Fruit fly (Drosophila melanogaster) whole organism, embryonic: ENCODE measurements around the gene Hexo1.
A peak's percentile ranks its signal among the peaks of the same experiment; 100 is the strongest.

Experiments
- Aef1 ChIP-seq: fragments of 200-800 bp; sonication (Bioruptor generic); IDR thresholded peaks from 3 replicates; pipeline ENCODE4 v1.3.6; 2022; ENCODE audit warnings: missing biosample characterization, missing genetic modification characterization
- Atf6 ChIP-seq: fragments of 200-800 bp; sonication (Bioruptor generic); IDR thresholded peaks from 2 replicates; pipeline ENCODE4 v1.3.6; 2022; ENCODE audit warnings: missing biosample characterization, missing genetic modification characterization
- CG10543 ChIP-seq: fragments of 200-800 bp; sonication (Bioruptor generic); optimal IDR thresholded peaks from 3 replicates; lab custom pipeline; 2017; ENCODE audit warnings: missing biosample characterization, mild to moderate bottlenecking, missing genetic modification characterization, moderate library complexity
- CG10654 ChIP-seq: fragments of 200-800 bp; sonication (Bioruptor generic); optimal IDR thresholded peaks from 2 replicates; lab custom pipeline; 2016; ENCODE audit warnings: missing biosample characterization, missing genetic modification characterization
- CG10979 ChIP-seq: fragments of 200-800 bp; sonication (Bioruptor generic); optimal IDR thresholded peaks from 2 replicates; lab custom pipeline; 2018; ENCODE audit warnings: missing biosample characterization, mild to moderate bottlenecking, missing genetic modification characterization, moderate library complexity
- CG12219 ChIP-seq: fragments of 200-800 bp; sonication (Bioruptor generic); optimal IDR thresholded peaks from 3 replicates; lab custom pipeline; 2018; ENCODE audit warnings: missing biosample characterization, mild to moderate bottlenecking, missing genetic modification characterization
- CG1233 ChIP-seq: fragments of 200-800 bp; sonication (Bioruptor generic); optimal IDR thresholded peaks from 4 replicates; lab custom pipeline; 2018; ENCODE audit warnings: missing biosample characterization, mild to moderate bottlenecking, missing genetic modification characterization
- CG12391 ChIP-seq: fragments of 200-800 bp; sonication (Bioruptor generic); optimal IDR thresholded peaks from 3 replicates; lab custom pipeline; 2018; ENCODE audit warnings: missing biosample characterization, mild to moderate bottlenecking, missing genetic modification characterization, moderate library complexity
- CG14667 ChIP-seq: fragments of 200-800 bp; sonication (Bioruptor generic); IDR thresholded peaks from 2 replicates; pipeline ENCODE4 v1.3.6; 2022; ENCODE audit warnings: missing biosample characterization, missing genetic modification characterization
- CG15601 ChIP-seq: fragments of 200-800 bp; sonication (Bioruptor generic); optimal IDR thresholded peaks from 3 replicates; lab custom pipeline; 2019; ENCODE audit warnings: missing biosample characterization, mild to moderate bottlenecking, missing genetic modification characterization, moderate library complexity
- CG17359 ChIP-seq: fragments of 200-800 bp; sonication (Bioruptor generic); optimal IDR thresholded peaks from 3 replicates; lab custom pipeline; 2018; ENCODE audit warnings: missing biosample characterization, mild to moderate bottlenecking, missing genetic modification characterization, moderate library complexity
- CG17361 ChIP-seq: fragments of 200-800 bp; sonication (Bioruptor generic); IDR thresholded peaks from 3 replicates; pipeline ENCODE4 v1.3.6; 2022; ENCODE audit warnings: missing biosample characterization, missing genetic modification characterization
- CG18764 ChIP-seq: fragments of 200-800 bp; sonication (Bioruptor generic); optimal IDR thresholded peaks from 3 replicates; lab custom pipeline; 2016; ENCODE audit warnings: missing biosample characterization, missing genetic modification characterization
- CG2116 ChIP-seq: fragments of 200-800 bp; sonication (Bioruptor generic); optimal IDR thresholded peaks from 3 replicates; lab custom pipeline; 2018; ENCODE audit warnings: missing biosample characterization, mild to moderate bottlenecking, missing genetic modification characterization
- CG2875 ChIP-seq: fragments of 200-800 bp; sonication (Bioruptor generic); optimal IDR thresholded peaks from 2 replicates; lab custom pipeline; 2017; ENCODE audit warnings: missing biosample characterization, mild to moderate bottlenecking, missing genetic modification characterization, missing genetic modification reagents
- CG30431 ChIP-seq: fragments of 200-800 bp; sonication (Bioruptor generic); optimal IDR thresholded peaks from 2 replicates; lab custom pipeline; 2017; ENCODE audit warnings: missing biosample characterization, missing genetic modification characterization
- CG32767 ChIP-seq: fragments of 200-800 bp; sonication (Bioruptor generic); IDR thresholded peaks from 2 replicates; pipeline ENCODE4 v1.3.6; 2022; ENCODE audit warnings: missing biosample characterization, missing genetic modification characterization
- CG3847 ChIP-seq: fragments of 200-800 bp; sonication (Bioruptor generic); IDR thresholded peaks from 2 replicates; pipeline ENCODE4 v1.3.6; 2022; ENCODE audit warnings: missing biosample characterization, missing genetic modification characterization
- CG4617 ChIP-seq: fragments of 200-800 bp; sonication (Bioruptor generic); optimal IDR thresholded peaks from 3 replicates; lab custom pipeline; 2016; ENCODE audit warnings: missing biosample characterization, missing genetic modification characterization, borderline replicate concordance
- CG6654 ChIP-seq: fragments of 200-800 bp; sonication (Bioruptor generic); optimal IDR thresholded peaks from 2 replicates; lab custom pipeline; 2017; ENCODE audit warnings: missing biosample characterization, mild to moderate bottlenecking, missing genetic modification characterization
- CG8281 ChIP-seq: fragments of 200-800 bp; sonication (Bioruptor generic); optimal IDR thresholded peaks from 2 replicates; lab custom pipeline; 2018; ENCODE audit warnings: missing biosample characterization, mild to moderate bottlenecking, missing genetic modification characterization, moderate library complexity
- CG9727 ChIP-seq: fragments of 200-800 bp; sonication (Bioruptor generic); optimal IDR thresholded peaks from 3 replicates; lab custom pipeline; 2017; ENCODE audit warnings: missing biosample characterization, mild to moderate bottlenecking, missing genetic modification characterization
- CG9797 ChIP-seq: fragments of 200-800 bp; sonication (Bioruptor generic); optimal IDR thresholded peaks from 3 replicates; lab custom pipeline; 2018; ENCODE audit warnings: missing biosample characterization, mild to moderate bottlenecking, missing genetic modification characterization
- CG9817 ChIP-seq: fragments of 200-800 bp; sonication (Bioruptor generic); optimal IDR thresholded peaks from 2 replicates; lab custom pipeline; 2018; ENCODE audit warnings: missing biosample characterization, mild to moderate bottlenecking, missing genetic modification characterization, moderate library complexity
- Chrac-16 ChIP-seq: fragments of 200-800 bp; sonication (Bioruptor generic); optimal IDR thresholded peaks from 3 replicates; lab custom pipeline; 2016; ENCODE audit warnings: missing biosample characterization, missing genetic modification characterization
- Eip74EF ChIP-seq, 2 experiments: fragments of 200-800 bp in 1 of 2; fragments of >200 bp in 1 of 2; sonication (Bioruptor generic) in 1 of 2; optimal IDR thresholded peaks; 2 replicates each; lab custom pipeline; 2017 to 2019; ENCODE audit warnings: missing biosample characterization in 2 of 2, missing genetic modification characterization in 2 of 2, mild to moderate bottlenecking in 1 of 2, moderate library complexity in 1 of 2
- Ets97D ChIP-seq: fragments of 200-800 bp; sonication (Bioruptor generic); optimal IDR thresholded peaks from 3 replicates; lab custom pipeline; 2016; ENCODE audit warnings: missing biosample characterization, missing genetic modification characterization
- GATAe ChIP-seq: fragments of 200-800 bp; sonication (Bioruptor generic); conservative IDR thresholded peaks from 2 replicates; pipeline ENCODE4 v1.3.6; 2022; ENCODE audit warnings: missing biosample characterization, missing genetic modification characterization
- Hmx ChIP-seq: fragments of 200-800 bp; sonication (Bioruptor generic); optimal IDR thresholded peaks from 2 replicates; lab custom pipeline; 2016; ENCODE audit warnings: missing biosample characterization, missing genetic modification characterization
- Myb ChIP-seq: fragments of 200-800 bp; sonication (Bioruptor generic); optimal IDR thresholded peaks from 2 replicates; lab custom pipeline; 2016; ENCODE audit warnings: missing biosample characterization, missing genetic modification characterization
- Sin3A ChIP-seq: fragments of >200 bp; optimal IDR thresholded peaks from 2 replicates; lab custom pipeline; 2018
- Sox100B ChIP-seq: fragments of 200-800 bp; sonication (Bioruptor generic); optimal IDR thresholded peaks from 3 replicates; lab custom pipeline; 2018; ENCODE audit warnings: missing biosample characterization, mild to moderate bottlenecking, missing genetic modification characterization
- Sry-β ChIP-seq: fragments of 200-800 bp; sonication (Bioruptor generic); optimal IDR thresholded peaks from 2 replicates; lab custom pipeline; 2018; ENCODE audit warnings: missing biosample characterization, mild to moderate bottlenecking, missing genetic modification characterization, moderate library complexity
- Usf ChIP-seq: fragments of 200-800 bp; sonication (Bioruptor generic); optimal IDR thresholded peaks from 2 replicates; lab custom pipeline; 2017; ENCODE audit warnings: missing genotype, missing biosample characterization, missing genetic modification characterization
- ase ChIP-seq: fragments of 200-800 bp; sonication (Bioruptor generic); IDR thresholded peaks from 3 replicates; pipeline ENCODE4 v1.3.6; 2022; ENCODE audit warnings: missing biosample characterization, missing genetic modification characterization
- bsh ChIP-seq, 2 experiments: fragments of 200-800 bp; sonication (Bioruptor generic); optimal IDR thresholded peaks; 2 replicates each; lab custom pipeline; 2017 to 2018; ENCODE audit warnings: mild to moderate bottlenecking in 2 of 2, missing biosample characterization in 2 of 2, missing genetic modification characterization in 2 of 2, moderate library complexity in 1 of 2
- da ChIP-seq: fragments of 200-800 bp; sonication (Bioruptor generic); optimal IDR thresholded peaks from 2 replicates; lab custom pipeline; 2016; ENCODE audit warnings: missing biosample characterization, missing genetic modification characterization
- dmrt99B ChIP-seq: fragments of 200-800 bp; sonication (Bioruptor generic); optimal IDR thresholded peaks from 2 replicates; lab custom pipeline; 2018; ENCODE audit warnings: missing biosample characterization, mild to moderate bottlenecking, missing genetic modification characterization, moderate library complexity
- gfzf ChIP-seq: fragments of 200-800 bp; sonication (Bioruptor generic); optimal IDR thresholded peaks from 2 replicates; lab custom pipeline; 2016; ENCODE audit warnings: missing biosample characterization, mild to moderate bottlenecking, missing genetic modification characterization, moderate library complexity
- hkb ChIP-seq, 2 experiments: fragments of 200-800 bp in 1 of 2; fragments of >200 bp in 1 of 2; sonication (Bioruptor generic) in 1 of 2; IDR thresholded peaks in 1 of 2; optimal IDR thresholded peaks in 1 of 2; 2 replicates each; pipeline versions ENCODE4 v1.3.6 to Lab custom; 2017 to 2022; ENCODE audit warnings: missing biosample characterization in 1 of 2, missing genetic modification characterization in 1 of 2
- insv ChIP-seq, 2 experiments: fragments of 200-800 bp; sonication (Bioruptor generic); optimal IDR thresholded peaks; 3 replicates each; lab custom pipeline; 2016 to 2018; ENCODE audit warnings: missing biosample characterization in 2 of 2, missing genetic modification characterization in 2 of 2
- pb ChIP-seq: fragments of 200-800 bp; sonication (Bioruptor generic); optimal IDR thresholded peaks from 3 replicates; lab custom pipeline; 2016; ENCODE audit warnings: missing biosample characterization, missing genetic modification characterization
- pnt ChIP-seq: fragments of 200-800 bp; sonication (Bioruptor generic); optimal IDR thresholded peaks from 3 replicates; lab custom pipeline; 2016; ENCODE audit warnings: missing biosample characterization, missing genetic modification characterization
- pzg ChIP-seq: fragments of 200-800 bp; sonication (Bioruptor generic); optimal IDR thresholded peaks from 3 replicates; lab custom pipeline; 2018; ENCODE audit warnings: missing biosample characterization, mild to moderate bottlenecking, missing genetic modification characterization, moderate library complexity
- sens ChIP-seq: fragments of 200-800 bp; sonication (Bioruptor generic); peaks from one replicate; lab custom pipeline; 2016; ENCODE audit warnings: missing biosample characterization, missing genetic modification characterization
- ttk ChIP-seq: fragments of 200-800 bp; sonication (Bioruptor generic); IDR thresholded peaks from 2 replicates; pipeline ENCODE4 v2.1.2; 2022; ENCODE audit warnings: missing biosample characterization, missing genetic modification characterization
- unc-4 ChIP-seq: fragments of 200-800 bp; sonication (Bioruptor generic); IDR thresholded peaks from 2 replicates; pipeline ENCODE4 v1.3.6; 2022; ENCODE audit warnings: missing biosample characterization, missing genetic modification characterization; ENCODE audit not compliant: partially characterized antibody
- zen ChIP-seq: fragments of 200-800 bp; sonication (Bioruptor generic); optimal IDR thresholded peaks from 3 replicates; lab custom pipeline; 2018; ENCODE audit warnings: missing biosample characterization, mild to moderate bottlenecking, missing genetic modification characterization, moderate library complexity
- zfh1 ChIP-seq: fragments of 200-800 bp; sonication (Bioruptor generic); IDR thresholded peaks from 3 replicates; pipeline ENCODE4 v1.3.6; 2022; ENCODE audit warnings: missing biosample characterization, missing genetic modification characterization

The Hexo1 gene

DNA sequence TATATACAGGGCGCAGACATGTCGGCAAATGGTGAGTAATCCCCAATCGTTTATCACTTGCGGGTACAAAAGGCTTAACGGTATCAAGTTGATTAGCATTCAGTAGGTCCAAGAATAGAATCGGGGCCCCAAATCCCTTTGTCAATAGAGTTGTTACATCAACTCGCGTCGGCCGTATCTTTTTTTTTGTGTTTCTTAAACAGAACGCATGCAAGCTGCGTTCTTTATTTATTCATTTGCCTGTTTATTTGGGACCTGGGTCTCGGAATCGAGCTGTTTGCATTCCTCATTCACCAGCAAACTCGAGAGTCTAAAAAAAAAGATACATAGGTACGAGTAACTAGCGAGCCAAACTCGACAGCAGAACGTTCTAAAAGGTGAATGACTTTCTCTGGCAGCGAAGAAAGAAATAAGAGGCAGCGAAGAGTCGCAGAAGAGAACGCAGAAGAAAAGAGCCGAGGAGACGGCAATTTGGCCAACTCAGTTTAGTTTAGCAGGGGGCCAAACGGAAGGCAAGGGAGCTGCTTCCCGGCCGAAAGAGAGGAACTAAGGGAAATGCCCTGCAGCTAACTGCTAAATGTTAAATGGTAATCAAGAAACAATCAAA is 16.2 kb upstream of the Hexo1 start (continued):
- TF ChIP-seq ttk (GFP tag; lab: Robert Waterston, UW), result no peak
- TF ChIP-seq hkb (optimal IDR thresholded peaks at IDR 0.05; lab: Kevin White, UChicago), result no peak
- TF ChIP-seq hkb (GFP tag; IDR thresholded peaks at IDR 0.05; lab: Robert Waterston, UW), result no peak
- TF ChIP-seq CG2875 (GFP tag; lab: Kevin White, UChicago), result peak; percentile 64
- TF ChIP-seq Ets97D, result no peak
- TF ChIP-seq Usf (GFP tag; lab: Kevin White, UChicago), result no peak
- peak in 1 of 2 experiments; percentile 68 for TF ChIP-seq bsh (GFP tag; optimal IDR thresholded peaks at IDR 0.05; lab: Kevin White, UChicago)
- TF ChIP-seq CG1233, result peak; percentile 33
- no peak for TF ChIP-seq GATAe
- TF ChIP-seq da (GFP tag; lab: Kevin White, UChicago), result no peak
- TF ChIP-seq Hmx (GFP tag; lab: Kevin White, UChicago), result no peak
- peak; percentile 18 for TF ChIP-seq CG17359

DNA sequence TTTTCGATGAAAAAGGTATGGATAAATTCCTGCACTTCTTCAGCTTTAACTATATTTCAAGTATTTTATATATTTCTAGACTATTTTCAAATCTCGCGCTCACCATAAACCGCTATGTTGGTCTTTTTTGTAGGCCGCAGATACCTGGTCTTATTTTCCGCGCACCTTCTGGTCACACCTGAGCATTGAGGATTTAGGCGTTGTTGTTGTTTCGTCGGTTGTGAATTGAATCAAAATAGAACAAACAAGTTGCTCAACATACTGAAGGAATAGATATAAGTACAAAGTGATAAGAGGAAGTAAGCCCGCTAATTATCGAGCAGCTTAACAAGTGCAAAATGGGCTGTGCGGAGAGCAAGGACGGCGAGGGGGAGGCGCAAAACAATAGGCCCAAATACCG is 10.6 kb upstream of the Hexo1 start, which contains the start of gene Ctl1:
Gene Ctl1, plus strand, starts transcription at position 167 of the 400 bp plus-strand sequence.
- peak; percentile 88 for TF ChIP-seq gfzf (GFP tag; lab: Kevin White, UChicago)
- no peak for TF ChIP-seq CG10979 (tag; lab: Kevin White, UChicago)
- TF ChIP-seq insv (GFP tag; optimal IDR thresholded peaks at IDR 0.05; lab: Kevin White, UChicago), result no peak
- TF ChIP-seq CG12391 (tag; lab: Kevin White, UChicago), result no peak
- no peak for TF ChIP-seq CG30431 (GFP tag; lab: Kevin White, UChicago)
- TF ChIP-seq CG4617, result peak; percentile 43
- peak; percentile 19 for TF ChIP-seq Sin3A (lab: Kevin White, UChicago)
- peak; percentile 62 for TF ChIP-seq pzg (GFP tag; lab: Kevin White, UChicago)
- no peak for TF ChIP-seq Aef1 (GFP tag; lab: Robert Waterston, UW)
- peak; percentile 11 for TF ChIP-seq CG2116 (GFP tag; lab: Kevin White, UChicago)
- TF ChIP-seq zfh1 (GFP tag; lab: Robert Waterston, UW), result no peak
- TF ChIP-seq CG6654 (GFP tag; lab: Kevin White, UChicago), result no peak
- no peak for TF ChIP-seq Sox100B (GFP tag; lab: Kevin White, UChicago)
- no peak for TF ChIP-seq Atf6 (GFP tag; lab: Robert Waterston, UW)
- no peak for TF ChIP-seq CG10654 (GFP tag; lab: Kevin White, UChicago)
- no peak for TF ChIP-seq Chrac-16 (GFP tag; lab: Kevin White, UChicago)
- TF ChIP-seq CG8281 (tag; lab: Kevin White, UChicago), result peak; percentile 16
- TF ChIP-seq CG9727 (GFP tag; lab: Kevin White, UChicago), result no peak
- TF ChIP-seq unc-4 (GFP tag; lab: Robert Waterston, UW), result no peak
- no peak for TF ChIP-seq Eip74EF (GFP tag; optimal IDR thresholded peaks at IDR 0.05; lab: Kevin White, UChicago)
- no peak for TF ChIP-seq pb (GFP tag; lab: Kevin White, UChicago)
- no peak for TF ChIP-seq CG12219
- TF ChIP-seq CG10543 (GFP tag; lab: Kevin White, UChicago), result no peak
- no peak for TF ChIP-seq Sry-β (GFP tag; lab: Kevin White, UChicago)
- TF ChIP-seq ase (GFP tag; lab: Robert Waterston, UW), result no peak
- peak; percentile 20 for TF ChIP-seq CG15601
- TF ChIP-seq pnt (GFP tag; lab: Kevin White, UChicago), result no peak
- no peak for TF ChIP-seq CG9817 (tag; lab: Kevin White, UChicago)
- TF ChIP-seq CG3847 (GFP tag; lab: Robert Waterston, UW), result peak; percentile 26; the same call in 1 of the 2 replicates
- no peak for TF ChIP-seq CG18764 (GFP tag; lab: Kevin White, UChicago)
- peak; percentile 35 for TF ChIP-seq Myb (GFP tag; lab: Kevin White, UChicago)
- peak; percentile 84 for TF ChIP-seq sens (GFP tag; lab: Kevin White, UChicago)
- no peak for TF ChIP-seq zen (tag; lab: Kevin White, UChicago)
- TF ChIP-seq CG14667, result no peak
- TF ChIP-seq CG32767 (GFP tag; lab: Robert Waterston, UW), result no peak
- TF ChIP-seq CG9797 (GFP tag; lab: Kevin White, UChicago), result peak; percentile 84
- no peak for TF ChIP-seq CG17361
- TF ChIP-seq dmrt99B (tag; lab: Kevin White, UChicago), result no peak
- no peak for TF ChIP-seq GATAe
